Fruit fly (Drosophila melanogaster): ENCODE measurements around the gene CG15719.

The CG15719 gene

DNA sequence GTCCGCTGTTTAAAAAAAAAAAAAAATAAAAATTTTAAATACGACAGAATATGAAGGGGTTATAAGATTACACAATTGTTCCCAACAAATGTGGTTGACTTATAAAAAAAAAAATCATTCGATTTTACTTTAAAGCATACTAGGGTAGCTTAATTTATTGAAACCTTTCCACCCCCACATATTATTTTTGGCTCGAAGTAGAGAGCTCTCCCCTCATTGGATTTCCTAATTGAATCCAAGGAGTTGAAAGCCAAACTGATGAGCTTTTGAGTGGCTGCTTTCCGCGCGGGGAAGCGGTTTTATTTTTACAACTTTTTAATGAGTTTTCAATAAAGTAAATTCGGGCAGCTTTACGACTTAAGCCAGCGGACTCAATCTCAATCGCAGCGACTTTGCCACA is at the start of gene CG15719:
Gene CG15719 (minus strand): TSS at position 101 of the 400 bp plus-strand sequence.
- no peak for TF ChIP-seq CG10348 (GFP tag; IDR thresholded peaks at IDR 0.05)
- TF ChIP-seq CG15710 (tag; optimal IDR thresholded peaks at IDR 0.05) = no peak
- TF ChIP-seq CG17806 (tag; optimal IDR thresholded peaks at IDR 0.05) = no peak
- no peak for TF ChIP-seq CG32121 (GFP tag; IDR thresholded peaks at IDR 0.05)
- no peak for TF ChIP-seq CG14655 (GFP tag; optimal IDR thresholded peaks at IDR 0.05)
- no peak for TF ChIP-seq CG8159 (tag; optimal IDR thresholded peaks at IDR 0.05)

DNA sequence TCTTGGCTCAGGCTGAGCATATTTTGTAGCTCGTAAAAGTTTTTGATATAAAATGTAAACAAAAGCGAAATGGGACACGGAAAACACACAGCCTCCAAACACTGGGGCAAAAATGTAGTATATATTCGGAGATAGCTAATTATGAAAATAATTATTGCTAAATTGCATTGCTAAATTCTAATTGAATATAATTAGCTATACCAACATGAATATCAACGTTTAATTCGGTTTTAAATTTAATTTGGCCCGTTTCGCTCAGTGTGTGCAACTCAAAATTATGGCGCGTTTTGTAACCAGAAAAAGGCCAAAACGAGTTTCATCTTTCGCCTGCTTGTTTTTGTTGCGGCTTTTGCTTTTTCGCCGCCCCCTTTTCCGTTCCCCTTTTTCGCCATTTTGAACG is 19.1 kb upstream of the CG15719 start:
- TF ChIP-seq Ets98B (GFP tag; IDR thresholded peaks at IDR 0.05) (no peak), CG4496 (GFP tag; IDR thresholded peaks at IDR 0.05) (no peak), CG32121 (GFP tag; IDR thresholded peaks at IDR 0.05) (no peak), Snoo (tag; optimal IDR thresholded peaks at IDR 0.05) (no peak), D1 (tag; optimal IDR thresholded peaks at IDR 0.05) (no peak), CG34367 (tag; optimal IDR thresholded peaks at IDR 0.05) (no peak), gl (tag; optimal IDR thresholded peaks at IDR 0.05) (no peak), CG13204 (GFP tag; optimal IDR thresholded peaks at IDR 0.05) (no peak), Pif1B (GFP tag; optimal IDR thresholded peaks at IDR 0.05) (no peak), EcR (GFP tag; optimal IDR thresholded peaks at IDR 0.05) (no peak)

DNA sequence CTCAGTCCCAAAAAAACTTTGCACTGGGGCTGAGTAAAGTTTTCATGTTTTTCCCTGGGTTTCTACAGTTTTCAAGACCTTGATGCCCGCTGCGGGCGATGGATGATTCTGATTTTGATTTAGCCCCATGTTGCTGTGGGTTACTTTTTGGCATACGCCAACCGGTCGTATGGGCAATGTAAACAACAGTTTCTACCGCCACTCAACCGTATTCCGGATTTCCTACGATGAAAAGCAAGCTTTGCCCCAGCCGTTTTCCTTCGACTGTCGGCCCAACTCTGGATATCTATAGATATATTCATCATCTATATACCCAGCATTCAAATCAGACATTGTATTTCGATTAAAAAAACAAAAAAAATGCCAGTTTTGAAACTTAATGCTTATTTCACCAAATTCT is 17.2 kb upstream of the CG15719 start, which contains the start of gene CG2209:
Gene CG2209 (plus strand): TSS at position 301 of the 400 bp plus-strand sequence.
- TF ChIP-seq Snoo (tag; optimal IDR thresholded peaks at IDR 0.05) (no peak), CG32121 (GFP tag; IDR thresholded peaks at IDR 0.05) (no peak), Ets98B (GFP tag; IDR thresholded peaks at IDR 0.05) (no peak), CG10348 (GFP tag; IDR thresholded peaks at IDR 0.05) (no peak), CG14655 (GFP tag; optimal IDR thresholded peaks at IDR 0.05) (no peak), CG13204 (GFP tag; optimal IDR thresholded peaks at IDR 0.05) (no peak), rn (GFP tag; IDR thresholded peaks at IDR 0.05) (no peak), CG8159 (tag; optimal IDR thresholded peaks at IDR 0.05) (no peak), gl (tag; optimal IDR thresholded peaks at IDR 0.05) (no peak), CG4496 (GFP tag; IDR thresholded peaks at IDR 0.05) (no peak), Pif1A (GFP tag; optimal IDR thresholded peaks at IDR 0.05) (no peak), CG34367 (tag; optimal IDR thresholded peaks at IDR 0.05) (no peak), Pif1B (GFP tag; optimal IDR thresholded peaks at IDR 0.05) (no peak)

DNA sequence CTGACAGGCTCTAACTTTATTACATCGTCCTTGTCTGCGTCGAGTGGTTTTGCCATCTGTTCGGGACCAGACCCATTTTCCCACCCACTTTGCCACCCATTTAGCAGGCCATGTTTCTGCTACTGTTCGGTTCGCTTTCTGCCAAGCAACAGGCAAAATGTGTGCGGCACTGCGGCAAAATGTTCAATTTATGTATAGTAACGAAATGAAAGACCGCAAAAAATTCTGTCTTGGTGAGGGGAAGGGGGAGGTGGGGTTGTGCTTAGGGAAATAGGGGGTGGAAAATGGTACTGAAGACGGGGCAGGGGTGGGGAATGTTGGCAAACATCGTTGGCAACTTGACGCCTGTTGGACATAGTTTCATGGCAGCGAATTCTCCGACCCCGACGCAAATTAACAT is 7.6 kb upstream of the CG15719 start:
- no peak for TF ChIP-seq CG34367 (tag; optimal IDR thresholded peaks at IDR 0.05)
- no peak for TF ChIP-seq Snoo (tag; optimal IDR thresholded peaks at IDR 0.05)
- TF ChIP-seq CG8301 (tag; optimal IDR thresholded peaks at IDR 0.05) = no peak
- TF ChIP-seq CG13204 (GFP tag; optimal IDR thresholded peaks at IDR 0.05) = no peak
- no peak for TF ChIP-seq CG8159 (tag; optimal IDR thresholded peaks at IDR 0.05)

DNA sequence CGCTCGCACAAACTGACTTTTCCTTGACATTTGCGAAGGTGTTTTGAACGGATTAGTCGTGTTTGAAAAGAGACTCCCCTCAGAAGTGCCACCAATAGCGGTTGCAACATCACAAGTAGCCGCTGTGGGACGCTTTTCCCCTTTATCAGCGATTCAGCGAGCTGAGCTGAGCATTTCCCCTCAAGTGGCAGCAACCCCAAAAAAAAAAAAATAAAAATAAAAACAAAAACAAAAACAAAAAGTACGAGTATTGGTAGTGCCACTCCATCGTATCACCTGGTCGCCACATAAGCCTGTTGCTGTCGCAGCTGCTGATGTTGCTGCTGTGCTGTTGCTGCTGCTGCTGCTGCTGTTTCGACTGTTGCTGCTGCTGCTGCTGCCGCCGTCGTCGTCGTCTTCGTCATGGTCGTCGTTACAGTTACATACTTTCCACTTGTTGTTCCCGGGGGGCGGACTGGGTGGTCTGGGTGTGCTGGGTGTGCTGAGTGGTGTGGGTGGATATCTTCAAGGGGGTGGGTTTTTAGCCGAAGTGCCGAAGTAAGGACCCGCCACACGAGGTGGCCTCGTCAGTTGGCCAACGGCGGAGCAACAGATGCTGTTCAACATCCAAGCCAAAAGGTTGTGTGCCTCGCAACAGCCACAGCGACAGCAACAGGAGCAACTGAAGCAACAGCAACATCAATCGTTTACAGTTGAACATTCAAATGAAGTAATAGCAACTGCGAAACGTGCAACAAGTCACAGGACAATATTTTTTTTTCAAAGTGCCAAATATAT is 16.5 kb downstream of the CG15719 start, which contains the start of gene rsh:
Gene rsh (plus strand): TSS at position 591 of the 777 bp plus-strand sequence.
- TF ChIP-seq Pif1B (GFP tag; optimal IDR thresholded peaks at IDR 0.05) (no peak), Ets98B (GFP tag; IDR thresholded peaks at IDR 0.05) (0 out of 2 replicates have a peak, but pooled peaks have one; percentile 24), fd96Ca (GFP tag; IDR thresholded peaks at IDR 0.05) (0 out of 3 replicates have a peak, but pooled peaks have one; percentile 20), CG8159 (tag; optimal IDR thresholded peaks at IDR 0.05) (no peak), CG4496 (GFP tag; IDR thresholded peaks at IDR 0.05) (0 out of 3 replicates have a peak, but pooled peaks have one; percentile 27), CG12605 (GFP tag; IDR thresholded peaks at IDR 0.05) (peak; percentile 71), CG34367 (tag; optimal IDR thresholded peaks at IDR 0.05) (no peak)

DNA sequence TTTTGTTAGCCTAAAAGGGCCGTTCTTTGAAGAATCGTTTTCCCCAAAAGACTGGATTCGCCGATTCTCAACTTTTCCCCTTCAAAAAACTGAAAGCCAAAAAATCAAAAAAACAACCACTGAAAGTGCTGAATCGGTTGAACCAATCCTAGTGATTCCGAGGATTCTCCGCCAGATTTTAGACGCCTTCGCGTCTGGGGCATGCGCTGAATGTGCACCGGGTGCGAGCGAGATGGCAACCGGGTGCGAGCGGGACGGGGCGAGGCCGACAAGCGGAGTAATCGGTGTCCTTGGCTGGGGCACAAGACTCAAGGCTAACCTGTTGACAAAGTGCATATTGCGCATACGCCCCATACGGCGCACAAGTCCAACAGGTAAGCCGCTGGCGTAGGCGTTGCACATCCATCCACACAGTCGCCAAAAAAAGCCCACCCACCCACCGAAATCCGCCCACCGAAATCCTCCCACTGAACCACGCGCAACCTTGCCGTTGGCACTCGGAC is 17.7 kb downstream of the CG15719 start:
- TF ChIP-seq CG4496 (GFP tag; IDR thresholded peaks at IDR 0.05) (no peak), CG12605 (GFP tag; IDR thresholded peaks at IDR 0.05) (peak; percentile 82)

DNA sequence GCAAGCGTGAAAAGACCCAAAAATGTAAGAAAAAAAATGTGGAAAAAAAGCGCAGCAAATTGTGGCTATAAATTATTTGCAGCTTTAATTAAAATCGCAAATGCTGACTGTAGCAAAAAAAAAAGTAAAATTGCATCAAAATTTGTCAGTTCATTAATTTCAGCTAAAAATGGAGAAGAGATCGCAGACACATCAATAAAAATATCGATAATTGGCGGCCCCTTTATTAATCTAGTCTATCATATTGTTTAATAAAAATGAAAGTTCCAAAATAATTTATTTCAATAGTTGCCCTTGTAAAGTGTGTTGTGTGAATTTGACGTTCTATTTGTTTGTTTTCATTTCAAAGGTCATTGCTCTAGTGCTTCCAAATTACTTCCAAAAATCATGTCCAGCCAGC is 20.5 kb downstream of the CG15719 start, which contains the start of gene CG32643:
Gene CG32643 (plus strand): TSS at position 301 of the 400 bp plus-strand sequence.
- TF ChIP-seq CG8159 (tag; optimal IDR thresholded peaks at IDR 0.05) = no peak
- no peak for TF ChIP-seq EcR (GFP tag; optimal IDR thresholded peaks at IDR 0.05)
- TF ChIP-seq CG10348 (GFP tag; IDR thresholded peaks at IDR 0.05) = no peak
- no peak for TF ChIP-seq CG17806 (tag; optimal IDR thresholded peaks at IDR 0.05)
- no peak for TF ChIP-seq fd96Ca (GFP tag; IDR thresholded peaks at IDR 0.05)
- no peak for TF ChIP-seq Ets98B (GFP tag; IDR thresholded peaks at IDR 0.05)
- TF ChIP-seq CG15710 (tag; optimal IDR thresholded peaks at IDR 0.05) = no peak
- no peak for TF ChIP-seq CG13204 (GFP tag; optimal IDR thresholded peaks at IDR 0.05)
- TF ChIP-seq CG14655 (GFP tag; optimal IDR thresholded peaks at IDR 0.05) = no peak
- no peak for TF ChIP-seq gl (tag; optimal IDR thresholded peaks at IDR 0.05)
- TF ChIP-seq Pif1B (GFP tag; optimal IDR thresholded peaks at IDR 0.05) = no peak
- no peak for TF ChIP-seq D1 (tag; optimal IDR thresholded peaks at IDR 0.05)
- TF ChIP-seq Snoo (tag; optimal IDR thresholded peaks at IDR 0.05) = no peak
- no peak for TF ChIP-seq rn (GFP tag; IDR thresholded peaks at IDR 0.05)
- TF ChIP-seq CG4496 (GFP tag; IDR thresholded peaks at IDR 0.05) = no peak
- no peak for TF ChIP-seq Pif1A (GFP tag; optimal IDR thresholded peaks at IDR 0.05)
- TF ChIP-seq CG8301 (tag; optimal IDR thresholded peaks at IDR 0.05) = no peak

All from whole organism, pupa.